Worm (Caenorhabditis elegans): Measurements from ENCODE around the gene T07E3.2.

Gene T07E3.2

ce11 chrIII:6887574-6887973 lies 18.9 kb upstream of the T07E3.2 start (continued):
- TF ChIP-seq nhr-27 (tag; optimal IDR thresholded peaks at IDR 0.05) = peak; percentile 40
- peak in 1 of 3 experiments; percentile 60 for TF ChIP-seq lin-35 (GFP tag; optimal IDR thresholded peaks at IDR 0.05)
- 0 out of 2 replicates have a peak, but pooled peaks have one; percentile 56 for TF ChIP-seq ceh-100 (GFP tag; IDR thresholded peaks at IDR 0.05)
- TF ChIP-seq ztf-28 (GFP tag; IDR thresholded peaks at IDR 0.05) = peak; percentile 73
- peak; percentile 21 for TF ChIP-seq lin-40 (tag; optimal IDR thresholded peaks at IDR 0.05)
- no peak for TF ChIP-seq F57A8.1 (GFP tag; optimal IDR thresholded peaks at IDR 0.05)
- TF ChIP-seq K11D2.4 (GFP tag; IDR thresholded peaks at IDR 0.05) = no peak; the same call in 1 of the 2 replicates
- TF ChIP-seq hsf-1 (GFP tag; IDR thresholded peaks at IDR 0.05) = peak; percentile 64; the same call in 1 of the 2 replicates
- TF ChIP-seq D2030.7 (GFP tag; IDR thresholded peaks at IDR 0.05) = peak; percentile 85
- TF ChIP-seq nfya-1 (tag; optimal IDR thresholded peaks at IDR 0.05; ENCODE audit: borderline replicate concordance, insufficient read depth) = no peak
- TF ChIP-seq let-526 (GFP tag; IDR thresholded peaks at IDR 0.05) = peak; percentile 71; the same call in 1 of the 2 replicates
- peak; percentile 46 for TF ChIP-seq tlf-1 (GFP tag; optimal IDR thresholded peaks at IDR 0.05)
- TF ChIP-seq ztf-25 (GFP tag; IDR thresholded peaks at IDR 0.05) = peak; percentile 93
- peak; percentile 76 for TF ChIP-seq F49E8.2 (tag; optimal IDR thresholded peaks at IDR 0.05; ENCODE audit: insufficient read depth)
- TF ChIP-seq lir-1 (GFP tag; conservative IDR thresholded peaks at IDR 0.05) = peak; percentile 38; the same call in 1 of the 2 replicates
- peak; percentile 64 for TF ChIP-seq lsy-27 (tag; optimal IDR thresholded peaks at IDR 0.05; ENCODE audit: borderline replicate concordance, insufficient read depth)
- TF ChIP-seq ceh-91 (GFP tag; IDR thresholded peaks at IDR 0.05) = no peak
- TF ChIP-seq madf-10 (tag; optimal IDR thresholded peaks at IDR 0.05) = peak; percentile 57
- TF ChIP-seq ccch-3 (GFP tag; optimal IDR thresholded peaks at IDR 0.05) = no peak
- no peak for TF ChIP-seq ztf-6 (GFP tag; IDR thresholded peaks at IDR 0.05)
- TF ChIP-seq T26A5.8 (tag; optimal IDR thresholded peaks at IDR 0.05) = no peak
- TF ChIP-seq ets-4 (GFP tag; optimal IDR thresholded peaks at IDR 0.05) = no peak
- peak; percentile 86 for TF ChIP-seq nhr-90 (tag; optimal IDR thresholded peaks at IDR 0.05)
- peak; percentile 61 for TF ChIP-seq snpc-4 (GFP tag; optimal IDR thresholded peaks at IDR 0.05)
- TF ChIP-seq snpc-4 (tag; optimal IDR thresholded peaks at IDR 0.05) = peak in 1 of 4 experiments; percentile 54
- TF ChIP-seq ztf-18 (tag; optimal IDR thresholded peaks at IDR 0.05) = peak; percentile 78
- TF ChIP-seq nfya-2 (GFP tag; IDR thresholded peaks at IDR 0.05) = no peak
- peak; percentile 36 to 83 for TF ChIP-seq rec-8 (tag; optimal IDR thresholded peaks at IDR 0.05)
- TF ChIP-seq B0261.1 (tag; optimal IDR thresholded peaks at IDR 0.05) = peak; percentile 95
- TF ChIP-seq T07F8.4 (tag; optimal IDR thresholded peaks at IDR 0.05) = no peak
- TF ChIP-seq cebp-1 (GFP tag; IDR thresholded peaks at IDR 0.05) = no peak
- no peak for TF ChIP-seq cebp-1 (tag; optimal IDR thresholded peaks at IDR 0.05)
- peak; percentile 54 for TF ChIP-seq repo-1 (tag; optimal IDR thresholded peaks at IDR 0.05)
- no peak for TF ChIP-seq cebp-2 (GFP tag; IDR thresholded peaks at IDR 0.05)
- no peak for TF ChIP-seq tbx-9 (tag; optimal IDR thresholded peaks at IDR 0.05; ENCODE audit: borderline replicate concordance)
- peak; percentile 70; the same call in 1 of the 2 replicates for TF ChIP-seq egl-44 (GFP tag; IDR thresholded peaks at IDR 0.05)
- peak; percentile 26 for TF ChIP-seq somi-1 (GFP tag; optimal IDR thresholded peaks at IDR 0.05)
- TF ChIP-seq C06A6.2 (GFP tag; conservative IDR thresholded peaks at IDR 0.05) = peak; percentile 62
- 0 out of 2 replicates have a peak, but pooled peaks have one; percentile 62 for TF ChIP-seq lag-1 (GFP tag; IDR thresholded peaks at IDR 0.05)
- no peak for TF ChIP-seq ztf-3 (GFP tag; optimal IDR thresholded peaks at IDR 0.05)
- TF ChIP-seq dox-1 (GFP tag; IDR thresholded peaks at IDR 0.05) = no peak; the same call in 1 of the 2 replicates
- TF ChIP-seq lsl-1 (GFP tag; optimal IDR thresholded peaks at IDR 0.05) = peak; percentile 39
- TF ChIP-seq ceh-58 (GFP tag; IDR thresholded peaks at IDR 0.05) = no peak
- TF ChIP-seq unc-62 (GFP tag; optimal IDR thresholded peaks at IDR 0.05) = no peak
- no peak for TF ChIP-seq zfh-2 (GFP tag; conservative IDR thresholded peaks at IDR 0.05)
- TF ChIP-seq sdz-38 (tag; optimal IDR thresholded peaks at IDR 0.05) = no peak
- no peak for TF ChIP-seq F10E7.11 (tag; optimal IDR thresholded peaks at IDR 0.05)
- peak; percentile 30 for TF ChIP-seq efl-1 (GFP tag; optimal IDR thresholded peaks at IDR 0.05)

Data from whole organism, young adult.